Worm (Caenorhabditis elegans): Measurements from ENCODE around the gene nos-2.

ce11 chrII:7090852-7091251 is 25.4 kb downstream of the nos-2 start:
- no peak for TF ChIP-seq alr-1 (tag; optimal IDR thresholded peaks at IDR 0.05; ENCODE audit: borderline replicate concordance)
- no peak for TF ChIP-seq nhr-12 (tag; optimal IDR thresholded peaks at IDR 0.05)
- TF ChIP-seq unc-62 (GFP tag; optimal IDR thresholded peaks at IDR 0.05): no peak
- no peak for TF ChIP-seq snpc-4 (tag; optimal IDR thresholded peaks at IDR 0.05)
- no peak for TF ChIP-seq grh-1 (GFP tag; IDR thresholded peaks at IDR 0.05)
- TF ChIP-seq nhr-19 (GFP tag; conservative IDR thresholded peaks at IDR 0.05): no peak
- TF ChIP-seq jun-1 (tag; optimal IDR thresholded peaks at IDR 0.05): no peak
- TF ChIP-seq pqm-1 (tag; optimal IDR thresholded peaks at IDR 0.05): no peak
- TF ChIP-seq nhr-77 (tag; optimal IDR thresholded peaks at IDR 0.05): no peak

All from whole organism, L1 larva.